Fruit fly (Drosophila melanogaster) whole organism, embryonic: ENCODE data around the gene CG33095.

Experiments
- B-H1 ChIP-seq: fragments of 200-800 bp; sonication (Bioruptor generic); IDR thresholded peaks from 3 replicates; pipeline ENCODE4 v1.3.6; 2022; ENCODE audit warnings: missing biosample characterization, missing genetic modification characterization
- CG10654 ChIP-seq: fragments of 200-800 bp; sonication (Bioruptor generic); optimal IDR thresholded peaks from 2 replicates; lab custom pipeline; 2016; ENCODE audit warnings: missing biosample characterization, missing genetic modification characterization
- CG12769 ChIP-seq: fragments of 200-800 bp; sonication (Bioruptor generic); optimal IDR thresholded peaks from 2 replicates; lab custom pipeline; 2019; ENCODE audit warnings: missing biosample characterization, mild to moderate bottlenecking, missing genetic modification characterization, moderate library complexity
- CG13287 ChIP-seq: fragments of 200-800 bp; sonication (Bioruptor generic); IDR thresholded peaks from 2 replicates; pipeline ENCODE4 v1.3.6; 2022; ENCODE audit warnings: missing biosample characterization, missing genetic modification characterization; ENCODE audit not compliant: partially characterized antibody
- CG13894 ChIP-seq: fragments of 200-800 bp; sonication (Bioruptor generic); optimal IDR thresholded peaks from 3 replicates; lab custom pipeline; 2018; ENCODE audit warnings: missing biosample characterization, mild to moderate bottlenecking, missing genetic modification characterization, moderate library complexity
- CG2116 ChIP-seq: fragments of 200-800 bp; sonication (Bioruptor generic); optimal IDR thresholded peaks from 3 replicates; lab custom pipeline; 2018; ENCODE audit warnings: missing biosample characterization, mild to moderate bottlenecking, missing genetic modification characterization
- CG2202 ChIP-seq: fragments of 200-800 bp; sonication (Bioruptor generic); optimal IDR thresholded peaks from 2 replicates; lab custom pipeline; 2018; ENCODE audit warnings: missing biosample characterization, mild to moderate bottlenecking, missing genetic modification characterization
- CG33213 ChIP-seq: fragments of 200-800 bp; sonication (Bioruptor generic); optimal IDR thresholded peaks from 3 replicates; lab custom pipeline; 2016; ENCODE audit warnings: missing biosample characterization, missing genetic modification characterization
- CG3995 ChIP-seq: fragments of 200-800 bp; sonication (Bioruptor generic); optimal IDR thresholded peaks from 3 replicates; lab custom pipeline; 2016; ENCODE audit warnings: missing biosample characterization, missing genetic modification characterization
- CG4820 ChIP-seq: fragments of 200-800 bp; sonication (Bioruptor generic); optimal IDR thresholded peaks from 3 replicates; lab custom pipeline; 2016; ENCODE audit warnings: missing biosample characterization, missing genetic modification characterization
- CG7963 ChIP-seq: fragments of 200-800 bp; sonication (Bioruptor generic); IDR thresholded peaks from 3 replicates; pipeline ENCODE4 v1.3.6; 2022; ENCODE audit warnings: missing biosample characterization, missing genetic modification characterization; ENCODE audit not compliant: partially characterized antibody
- Deaf1 ChIP-seq: fragments of 200-800 bp; optimal IDR thresholded peaks from 3 replicates; lab custom pipeline; 2019; ENCODE audit warnings: missing biosample characterization, mild to moderate bottlenecking, missing genetic modification characterization, moderate library complexity
- Hand ChIP-seq: fragments of 200-800 bp; sonication (Bioruptor generic); optimal IDR thresholded peaks from 2 replicates; lab custom pipeline; 2017; ENCODE audit warnings: mild to moderate bottlenecking, missing biosample characterization, missing genetic modification reagents, missing genetic modification characterization
- Scr ChIP-seq: fragments of 200-800 bp; sonication (Bioruptor generic); IDR thresholded peaks from 2 replicates; pipeline ENCODE4 v1.3.6; 2022; ENCODE audit warnings: missing biosample characterization, missing genetic modification characterization; ENCODE audit not compliant: partially characterized antibody
- Usf ChIP-seq: fragments of 200-800 bp; sonication (Bioruptor generic); optimal IDR thresholded peaks from 2 replicates; lab custom pipeline; 2017; ENCODE audit warnings: missing genotype, missing biosample characterization, missing genetic modification characterization
- Vsx1 ChIP-seq: fragments of 200-800 bp; sonication (Bioruptor generic); optimal IDR thresholded peaks from 2 replicates; lab custom pipeline; 2017; ENCODE audit warnings: missing biosample characterization, mild to moderate bottlenecking, missing genetic modification characterization, missing genetic modification reagents
- amos ChIP-seq: fragments of 200-800 bp; sonication (Bioruptor generic); IDR thresholded peaks from 2 replicates; pipeline ENCODE4 v1.3.6; 2022; ENCODE audit warnings: missing biosample characterization, missing genetic modification characterization; ENCODE audit not compliant: partially characterized antibody
- ato ChIP-seq: fragments of 200-800 bp; sonication (Bioruptor generic); IDR thresholded peaks from 2 replicates; pipeline ENCODE4 v1.3.6; 2022; ENCODE audit warnings: missing biosample characterization, missing genetic modification characterization; ENCODE audit not compliant: partially characterized antibody
- btn ChIP-seq: fragments of 200-800 bp; sonication (Bioruptor generic); optimal IDR thresholded peaks from 2 replicates; lab custom pipeline; 2016; ENCODE audit warnings: missing biosample characterization, missing genetic modification characterization
- ewg ChIP-seq: fragments of 200-800 bp; sonication (Bioruptor generic); optimal IDR thresholded peaks from 3 replicates; lab custom pipeline; 2017; ENCODE audit warnings: mild to moderate bottlenecking, missing biosample characterization, missing genetic modification reagents, missing genetic modification characterization
- gsb ChIP-seq: fragments of 200-800 bp; sonication (Bioruptor generic); IDR thresholded peaks from 2 replicates; pipeline ENCODE4 v1.3.6; 2022; ENCODE audit warnings: missing biosample characterization, missing genetic modification characterization
- hb ChIP-seq: fragments of 200-800 bp; sonication (Bioruptor generic); IDR thresholded peaks from 3 replicates; pipeline ENCODE4 v1.3.6; 2022; ENCODE audit warnings: missing biosample characterization, missing genetic modification characterization; ENCODE audit not compliant: partially characterized antibody
- insv ChIP-seq, 2 experiments: fragments of 200-800 bp; sonication (Bioruptor generic); optimal IDR thresholded peaks; 3 replicates each; lab custom pipeline; 2016 to 2018; ENCODE audit warnings: missing biosample characterization in 2 of 2, missing genetic modification characterization in 2 of 2
- inv ChIP-seq: fragments of 200-800 bp; sonication (Bioruptor generic); IDR thresholded peaks from 2 replicates; pipeline ENCODE4 v1.3.6; 2022; ENCODE audit warnings: missing biosample characterization, missing genetic modification characterization; ENCODE audit not compliant: partially characterized antibody
- lbe ChIP-seq: fragments of 200-800 bp; sonication (Bioruptor generic); optimal IDR thresholded peaks from 2 replicates; lab custom pipeline; 2016; ENCODE audit warnings: missing biosample characterization, mild to moderate bottlenecking, missing genetic modification characterization
- lilli ChIP-seq: fragments of 200-800 bp; sonication (Bioruptor generic); optimal IDR thresholded peaks from 3 replicates; lab custom pipeline; 2016; ENCODE audit warnings: missing biosample characterization, missing genetic modification characterization
- nmo ChIP-seq: fragments of 200-800 bp; sonication (Bioruptor generic); optimal IDR thresholded peaks from 2 replicates; lab custom pipeline; 2018; ENCODE audit warnings: missing biosample characterization, mild to moderate bottlenecking, missing genetic modification characterization, moderate library complexity
- onecut ChIP-seq: fragments of 200-800 bp; sonication (Bioruptor generic); IDR thresholded peaks from 2 replicates; pipeline ENCODE4 v1.3.6; 2022; ENCODE audit warnings: missing biosample characterization, missing genetic modification characterization
- ro ChIP-seq: fragments of 200-800 bp; sonication (Bioruptor generic); IDR thresholded peaks from 2 replicates; pipeline ENCODE4 v1.3.6; 2022; ENCODE audit warnings: missing biosample characterization, missing genetic modification characterization
- slbo ChIP-seq: fragments of 200-800 bp; sonication (Bioruptor generic); IDR thresholded peaks from 2 replicates; pipeline ENCODE4 v1.3.6; 2022; ENCODE audit warnings: missing biosample characterization, missing genetic modification characterization
- ssp ChIP-seq: fragments of 200-800 bp; sonication (Bioruptor generic); IDR thresholded peaks from 2 replicates; pipeline ENCODE4 v1.3.6; 2022; ENCODE audit warnings: missing biosample characterization, missing genetic modification characterization
- stc ChIP-seq: fragments of 200-800 bp; sonication (Bioruptor generic); IDR thresholded peaks from 2 replicates; pipeline ENCODE4 v1.3.6; 2022; ENCODE audit warnings: missing biosample characterization, missing genetic modification characterization
- tap ChIP-seq: fragments of 200-800 bp; optimal IDR thresholded peaks from 3 replicates; lab custom pipeline; 2019; ENCODE audit warnings: missing biosample characterization, mild to moderate bottlenecking, missing genetic modification characterization, moderate library complexity
- tgo ChIP-seq: fragments of 200-800 bp; sonication (Bioruptor generic); IDR thresholded peaks from 3 replicates; pipeline ENCODE4 v1.3.6; 2022; ENCODE audit warnings: missing biosample characterization, missing genetic modification characterization
- unc-4 ChIP-seq: fragments of 200-800 bp; sonication (Bioruptor generic); IDR thresholded peaks from 2 replicates; pipeline ENCODE4 v1.3.6; 2022; ENCODE audit warnings: missing biosample characterization, missing genetic modification characterization; ENCODE audit not compliant: partially characterized antibody
- zfh1 ChIP-seq: fragments of 200-800 bp; sonication (Bioruptor generic); IDR thresholded peaks from 3 replicates; pipeline ENCODE4 v1.3.6; 2022; ENCODE audit warnings: missing biosample characterization, missing genetic modification characterization

The CG33095 gene

DNA sequence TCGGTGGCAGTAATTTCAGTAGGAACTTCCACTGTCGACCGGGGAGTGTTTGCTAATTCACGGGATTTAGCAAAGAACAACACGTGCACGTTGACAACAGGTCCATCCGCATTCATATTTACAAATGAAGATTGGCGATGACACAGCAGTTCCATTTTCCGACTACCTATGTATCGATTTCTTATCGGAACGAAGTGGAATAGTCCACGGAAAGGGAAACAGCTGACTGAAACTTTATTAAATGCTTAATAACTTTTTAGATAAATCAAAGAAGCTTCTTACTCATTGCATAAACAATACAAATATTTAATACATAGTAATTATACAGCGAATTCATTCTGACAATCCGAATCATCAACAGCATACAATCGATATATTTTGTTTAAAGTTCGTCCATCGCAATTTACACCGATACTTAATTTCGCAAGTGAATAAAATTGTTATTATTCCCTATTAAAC is 29.8 kb downstream of the CG33095 start, which contains the start of the genes Mocs2A, Mocs2B and Clbn (continued):
- TF ChIP-seq B-H1 (GFP tag; lab: Robert Waterston, UW) (no peak), CG2116 (GFP tag; lab: Kevin White, UChicago) (peak; percentile 53), btn (GFP tag; lab: Kevin White, UChicago) (no peak), Scr (GFP tag; lab: Robert Waterston, UW) (peak; percentile 89), ssp (GFP tag; lab: Robert Waterston, UW) (no peak), ato (GFP tag; lab: Robert Waterston, UW) (no peak), lilli (GFP tag; lab: Kevin White, UChicago) (no peak), Usf (GFP tag; lab: Kevin White, UChicago) (no peak), nmo (GFP tag; lab: Kevin White, UChicago) (peak; percentile 14), Hand (GFP tag; lab: Kevin White, UChicago) (no peak), inv (GFP tag; lab: Robert Waterston, UW) (peak; percentile 73), CG7963 (GFP tag; lab: Robert Waterston, UW) (peak; percentile 57; the same call in 1 of the 3 replicates), slbo (GFP tag; lab: Robert Waterston, UW) (no peak), CG3995 (GFP tag; lab: Kevin White, UChicago) (no peak), CG4820 (GFP tag; lab: Kevin White, UChicago) (no peak), CG13894 (tag; lab: Kevin White, UChicago) (no peak), tgo (GFP tag; lab: Robert Waterston, UW) (no peak), gsb (GFP tag; lab: Robert Waterston, UW) (no peak), CG2202 (tag; lab: Kevin White, UChicago) (no peak), hb (GFP tag; lab: Robert Waterston, UW) (peak; percentile 59; the same call in 1 of the 3 replicates), Deaf1 (tag; lab: Kevin White, UChicago) (no peak), lbe (GFP tag; lab: Kevin White, UChicago) (peak; percentile 12), CG33213 (no peak), zfh1 (no peak), CG10654 (GFP tag; lab: Kevin White, UChicago) (no peak), amos (peak; percentile 68), tap (tag; lab: Kevin White, UChicago) (no peak), Vsx1 (GFP tag; lab: Kevin White, UChicago) (no peak), insv (GFP tag; optimal IDR thresholded peaks at IDR 0.05; lab: Kevin White, UChicago) (no peak), ro (GFP tag; lab: Robert Waterston, UW) (no peak), stc (no peak), CG13287 (GFP tag; lab: Robert Waterston, UW) (peak; percentile 90), CG12769 (no peak)

DNA sequence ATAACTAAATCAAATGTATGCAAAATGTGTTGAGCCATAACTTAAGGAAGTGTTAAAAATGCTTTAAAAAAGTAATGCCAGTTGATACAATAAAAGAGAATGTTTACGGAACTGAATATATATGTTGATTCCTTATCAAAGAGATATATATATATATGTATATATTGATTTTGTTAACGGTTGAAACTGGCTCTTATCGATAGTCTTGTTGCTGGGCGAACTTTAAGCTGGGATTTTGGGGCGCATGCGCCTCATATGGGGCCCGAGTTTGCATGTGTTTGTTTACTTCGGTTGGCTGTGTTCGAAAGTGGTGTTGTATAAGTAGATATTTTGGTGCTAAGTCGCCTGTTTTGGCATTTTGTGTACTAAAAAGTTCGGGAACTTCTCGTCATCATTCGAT is 33.6 kb downstream of the CG33095 start, which contains the start of gene Bili:
Bili (plus strand) TSS at position 265 of the 400 bp plus-strand sequence.
- peak; percentile 42; the same call in 1 of the 2 replicates for TF ChIP-seq unc-4 (GFP tag; lab: Robert Waterston, UW)
- peak; percentile 89 for TF ChIP-seq onecut (GFP tag; lab: Robert Waterston, UW)
- TF ChIP-seq ewg (GFP tag; lab: Kevin White, UChicago): peak; percentile 69
- TF ChIP-seq CG2116 (GFP tag; lab: Kevin White, UChicago): peak; percentile 24
- TF ChIP-seq, all 482 proteins: peak for 4; not testable (repeated sequence) for 478
